Worm (Caenorhabditis elegans): ENCODE data around the gene F47G3.3.

Gene F47G3.3

DNA sequence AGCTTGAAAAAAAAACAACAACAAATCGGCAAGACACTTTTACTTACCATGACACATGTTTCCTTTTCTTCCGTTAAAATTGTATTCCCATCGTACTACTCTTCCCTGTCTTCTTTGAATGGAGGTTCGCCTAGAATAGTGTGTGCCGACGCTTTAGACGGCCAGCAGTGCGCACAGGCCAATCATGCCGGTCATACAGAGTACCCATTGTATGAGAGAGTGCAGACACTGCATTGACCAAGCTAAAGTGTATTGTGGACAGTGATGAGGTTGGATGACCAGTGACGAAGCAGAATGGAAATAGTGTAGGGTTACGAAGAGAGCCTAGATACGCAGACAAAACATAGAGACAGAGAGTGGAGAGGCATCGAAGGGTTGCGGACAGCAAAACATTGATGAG lies 26.1 kb downstream of the F47G3.3 start, which contains the start of gene dhhc-9 (continued):
- TF ChIP-seq R02D3.7 (tag; optimal IDR thresholded peaks at IDR 0.05): no peak
- peak; percentile 86 for TF ChIP-seq F13H6.1 (tag; optimal IDR thresholded peaks at IDR 0.05)
- TF ChIP-seq ZK546.5 (tag; optimal IDR thresholded peaks at IDR 0.05): no peak
- no peak for TF ChIP-seq ztf-11 (tag; optimal IDR thresholded peaks at IDR 0.05)
- no peak for TF ChIP-seq unc-62 (GFP tag; optimal IDR thresholded peaks at IDR 0.05)
- no peak for TF ChIP-seq lin-39 (tag; optimal IDR thresholded peaks at IDR 0.05)
- TF ChIP-seq unc-39 (tag; optimal IDR thresholded peaks at IDR 0.05): no peak
- TF ChIP-seq sem-4 (tag; optimal IDR thresholded peaks at IDR 0.05): peak; percentile 22
- no peak for TF ChIP-seq zag-1 (tag; optimal IDR thresholded peaks at IDR 0.05)
- TF ChIP-seq lin-13 (GFP tag; optimal IDR thresholded peaks at IDR 0.05): no peak

DNA sequence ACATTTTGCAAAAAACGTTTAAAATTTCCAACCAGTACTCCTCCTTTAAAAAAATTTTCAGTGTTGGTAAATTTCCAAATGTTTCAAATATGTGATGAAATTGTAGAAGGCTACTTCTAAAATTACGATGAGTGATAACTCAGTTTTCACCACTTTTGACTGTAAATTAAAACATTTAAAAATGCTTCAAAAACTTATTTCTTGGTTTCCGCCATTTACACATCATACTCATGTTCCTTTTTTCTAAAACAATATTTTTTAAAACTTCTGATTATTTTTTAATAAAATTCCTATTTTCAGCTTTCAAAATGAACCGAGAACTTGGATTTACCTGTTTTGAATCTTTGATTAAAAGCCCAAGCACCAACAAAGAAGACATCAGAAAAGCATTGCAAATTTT lies 27.9 kb downstream of the F47G3.3 start, which contains the start of gene C43H6.4:
Gene C43H6.4, plus strand, starts transcription at position 301 of the 400 bp plus-strand sequence.
- TF ChIP-seq R02D3.7 (tag; optimal IDR thresholded peaks at IDR 0.05) (no peak), sem-4 (tag; optimal IDR thresholded peaks at IDR 0.05) (no peak), snpc-4 (tag; optimal IDR thresholded peaks at IDR 0.05) (no peak), sma-9 (GFP tag; optimal IDR thresholded peaks at IDR 0.05) (no peak), sma-9 (tag; optimal IDR thresholded peaks at IDR 0.05) (no peak), gmeb-1 (tag; optimal IDR thresholded peaks at IDR 0.05) (no peak), mdl-1 (tag; optimal IDR thresholded peaks at IDR 0.05) (no peak), egl-27 (tag; optimal IDR thresholded peaks at IDR 0.05) (no peak), crh-2 (tag; optimal IDR thresholded peaks at IDR 0.05) (no peak), ceh-16 (tag; optimal IDR thresholded peaks at IDR 0.05) (no peak), lin-13 (GFP tag; optimal IDR thresholded peaks at IDR 0.05) (no peak), ZK546.5 (tag; optimal IDR thresholded peaks at IDR 0.05) (no peak)

DNA sequence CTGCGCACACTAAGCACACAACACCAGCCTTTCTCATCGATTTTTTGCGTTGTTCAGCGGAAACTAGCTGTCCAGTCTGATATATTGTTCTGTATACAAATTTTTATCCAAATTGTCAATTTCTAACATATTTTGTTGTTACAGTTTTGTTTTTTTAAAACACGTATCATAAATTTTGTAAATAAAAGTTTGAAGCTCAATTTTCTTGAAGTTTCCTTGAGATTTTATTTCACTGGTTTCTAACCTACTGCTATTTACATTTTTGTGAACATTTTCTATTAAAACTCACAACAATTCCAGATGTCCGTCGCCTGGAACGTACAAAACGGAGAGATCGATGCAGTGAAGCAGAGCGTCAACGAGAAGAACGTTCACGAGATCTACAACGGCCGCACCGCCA lies 31.4 kb downstream of the F47G3.3 start, which contains the start of gene mtpn-1:
Gene mtpn-1, plus strand, starts transcription at position 301 of the 400 bp plus-strand sequence.
- TF ChIP-seq nhr-12 (tag; optimal IDR thresholded peaks at IDR 0.05) (no peak), ama-1 (optimal IDR thresholded peaks at IDR 0.05) (no peak), peb-1 (tag; optimal IDR thresholded peaks at IDR 0.05) (no peak), Y55F3AM.14 (GFP tag; optimal IDR thresholded peaks at IDR 0.05) (no peak), lsy-2 (tag; optimal IDR thresholded peaks at IDR 0.05) (no peak), nhr-10 (tag; optimal IDR thresholded peaks at IDR 0.05) (no peak), nhr-11 (tag; optimal IDR thresholded peaks at IDR 0.05) (no peak), lin-39 (tag; optimal IDR thresholded peaks at IDR 0.05) (no peak), mdl-1 (tag; optimal IDR thresholded peaks at IDR 0.05) (no peak), mbf-1 (tag; optimal IDR thresholded peaks at IDR 0.05) (no peak), nhr-77 (tag; optimal IDR thresholded peaks at IDR 0.05) (no peak), nhr-25 (tag; optimal IDR thresholded peaks at IDR 0.05) (no peak), gmeb-1 (tag; optimal IDR thresholded peaks at IDR 0.05) (no peak), unc-55 (GFP tag; optimal IDR thresholded peaks at IDR 0.05) (no peak), skn-1 (tag; optimal IDR thresholded peaks at IDR 0.05) (no peak), crh-2 (tag; optimal IDR thresholded peaks at IDR 0.05) (no peak), snpc-4 (tag; optimal IDR thresholded peaks at IDR 0.05) (no peak), egl-27 (tag; optimal IDR thresholded peaks at IDR 0.05) (no peak)

DNA sequence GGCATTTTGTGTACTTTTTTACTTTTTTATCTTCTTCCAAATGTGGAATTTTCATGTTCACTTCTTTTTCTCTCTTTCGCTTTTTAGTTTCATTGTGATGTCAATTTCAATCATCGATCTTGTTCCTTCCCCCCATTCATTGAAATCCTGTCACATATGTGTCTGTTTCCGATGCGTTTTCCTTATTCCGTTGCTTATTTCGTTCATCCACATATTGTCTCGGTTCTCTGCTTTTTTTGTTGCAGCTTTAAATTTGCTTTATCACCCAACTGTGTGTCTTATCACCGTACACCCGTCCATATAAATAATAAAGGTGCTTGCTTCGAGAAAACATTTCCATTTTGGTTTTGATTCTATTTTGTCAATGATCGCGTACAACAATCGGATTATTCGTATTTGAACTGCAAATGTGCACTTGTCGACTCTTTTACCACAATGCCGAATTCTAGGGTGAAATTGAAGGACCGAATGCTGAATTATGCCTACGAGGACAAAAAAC lies 33.5 kb downstream of the F47G3.3 start, which contains the start of the genes C43H6.12 and trpp-12:
Gene C43H6.12, plus strand, starts transcription at position 365 of the 499 bp plus-strand sequence.
Gene trpp-12, plus strand, starts transcription at position 449 of the 499 bp plus-strand sequence.
- TF ChIP-seq fos-1 (tag; optimal IDR thresholded peaks at IDR 0.05) (no peak), ceh-82 (tag; optimal IDR thresholded peaks at IDR 0.05) (no peak), crh-2 (tag; optimal IDR thresholded peaks at IDR 0.05) (no peak), sem-4 (tag; optimal IDR thresholded peaks at IDR 0.05) (no peak), mdl-1 (tag; optimal IDR thresholded peaks at IDR 0.05) (no peak), aly-2 (tag; optimal IDR thresholded peaks at IDR 0.05) (no peak), elt-3 (tag; optimal IDR thresholded peaks at IDR 0.05) (no peak), nhr-237 (tag; optimal IDR thresholded peaks at IDR 0.05) (no peak), alr-1 (tag; optimal IDR thresholded peaks at IDR 0.05) (no peak), zag-1 (tag; optimal IDR thresholded peaks at IDR 0.05) (no peak), unc-39 (tag; optimal IDR thresholded peaks at IDR 0.05) (no peak), ZK546.5 (tag; optimal IDR thresholded peaks at IDR 0.05) (no peak), nhr-129 (tag; optimal IDR thresholded peaks at IDR 0.05) (no peak), F13H6.1 (tag; optimal IDR thresholded peaks at IDR 0.05) (no peak), nhr-12 (tag; optimal IDR thresholded peaks at IDR 0.05) (no peak), Y55F3AM.14 (GFP tag; optimal IDR thresholded peaks at IDR 0.05) (no peak), sma-9 (GFP tag; optimal IDR thresholded peaks at IDR 0.05) (no peak), sma-9 (tag; optimal IDR thresholded peaks at IDR 0.05) (no peak), blmp-1 (tag; optimal IDR thresholded peaks at IDR 0.05; ENCODE audit: insufficient read depth) (no peak), unc-62 (GFP tag; optimal IDR thresholded peaks at IDR 0.05) (no peak), lsy-2 (tag; optimal IDR thresholded peaks at IDR 0.05) (no peak)

Data from whole organism, L2 larva.